Fruit fly (Drosophila melanogaster) whole organism, embryonic: ENCODE measurements around the gene tbrd-1.

Experiments
- Blimp-1 ChIP-seq: fragments of 200-800 bp; sonication (Bioruptor generic); optimal IDR thresholded peaks from 3 replicates; lab custom pipeline; 2018; ENCODE audit warnings: missing biosample characterization, missing genetic modification characterization, mild to moderate bottlenecking, moderate library complexity, missing genetic modification reagents
- CG10267 ChIP-seq: fragments of 200-800 bp; sonication (Bioruptor generic); optimal IDR thresholded peaks from 2 replicates; lab custom pipeline; 2018; ENCODE audit warnings: missing biosample characterization, mild to moderate bottlenecking, missing genetic modification characterization, moderate library complexity
- CG11093 ChIP-seq: fragments of 200-800 bp; sonication (Bioruptor generic); IDR thresholded peaks from 3 replicates; pipeline ENCODE4 v1.3.6; 2022; ENCODE audit warnings: missing biosample characterization, missing genetic modification characterization
- CG12071 ChIP-seq: fragments of 200-800 bp; sonication (Bioruptor generic); optimal IDR thresholded peaks from 3 replicates; lab custom pipeline; 2018; ENCODE audit warnings: missing biosample characterization, mild to moderate bottlenecking, missing genetic modification characterization
- CG13624 ChIP-seq: fragments of 200-800 bp; sonication (Bioruptor generic); optimal IDR thresholded peaks from 2 replicates; lab custom pipeline; 2016; ENCODE audit warnings: missing biosample characterization, missing genetic modification characterization
- CG14014 ChIP-seq: fragments of 200-800 bp; sonication (Bioruptor generic); IDR thresholded peaks from 2 replicates; pipeline ENCODE4 v1.3.6; 2022; ENCODE audit warnings: missing biosample characterization, missing genetic modification characterization
- CG15601 ChIP-seq: fragments of 200-800 bp; sonication (Bioruptor generic); optimal IDR thresholded peaks from 3 replicates; lab custom pipeline; 2019; ENCODE audit warnings: missing biosample characterization, mild to moderate bottlenecking, missing genetic modification characterization, moderate library complexity
- CG16815 ChIP-seq: fragments of 200-800 bp; sonication (Bioruptor generic); optimal IDR thresholded peaks from 3 replicates; lab custom pipeline; 2017; ENCODE audit warnings: missing biosample characterization, mild to moderate bottlenecking, missing genetic modification characterization
- CG17612 ChIP-seq: fragments of 200-800 bp; sonication (Bioruptor generic); IDR thresholded peaks from 2 replicates; pipeline ENCODE4 v1.3.6; 2022; ENCODE audit warnings: missing biosample characterization, missing genetic modification characterization
- CG1832 ChIP-seq: fragments of 200-800 bp; sonication (Bioruptor generic); optimal IDR thresholded peaks from 2 replicates; lab custom pipeline; 2017; ENCODE audit warnings: missing biosample characterization, mild to moderate bottlenecking, missing genetic modification characterization, inconsistent platforms
- CG18764 ChIP-seq: fragments of 200-800 bp; sonication (Bioruptor generic); optimal IDR thresholded peaks from 3 replicates; lab custom pipeline; 2016; ENCODE audit warnings: missing biosample characterization, missing genetic modification characterization
- CG2712 ChIP-seq: fragments of 200-800 bp; optimal IDR thresholded peaks from 3 replicates; lab custom pipeline; 2019; ENCODE audit warnings: missing biosample characterization, mild to moderate bottlenecking, missing genetic modification characterization, moderate library complexity
- CG2889 ChIP-seq: fragments of 200-800 bp; sonication (Bioruptor generic); IDR thresholded peaks from 3 replicates; pipeline ENCODE4 v1.3.6; 2022; ENCODE audit warnings: missing biosample characterization, missing genetic modification characterization
- CG3281 ChIP-seq: fragments of 200-800 bp; sonication (Bioruptor generic); optimal IDR thresholded peaks from 3 replicates; lab custom pipeline; 2017; ENCODE audit warnings: missing biosample characterization, mild to moderate bottlenecking, missing genetic modification characterization
- CG5245 ChIP-seq: fragments of 200-800 bp; sonication (Bioruptor generic); optimal IDR thresholded peaks from 3 replicates; lab custom pipeline; 2016; ENCODE audit warnings: missing biosample characterization, missing genetic modification characterization
- CG6175 ChIP-seq: fragments of 200-800 bp; sonication (Bioruptor generic); IDR thresholded peaks from 3 replicates; pipeline ENCODE4 v1.3.6; 2022; ENCODE audit warnings: missing biosample characterization, missing genetic modification characterization
- CG6654 ChIP-seq: fragments of 200-800 bp; sonication (Bioruptor generic); optimal IDR thresholded peaks from 2 replicates; lab custom pipeline; 2017; ENCODE audit warnings: missing biosample characterization, mild to moderate bottlenecking, missing genetic modification characterization
- CG7928 ChIP-seq: fragments of 200-800 bp; sonication (Bioruptor generic); optimal IDR thresholded peaks from 2 replicates; lab custom pipeline; 2017; ENCODE audit warnings: missing biosample characterization, mild to moderate bottlenecking, missing genetic modification characterization
- CG8089 ChIP-seq: fragments of 200-800 bp; sonication (Bioruptor generic); optimal IDR thresholded peaks from 3 replicates; lab custom pipeline; 2016; ENCODE audit warnings: missing biosample characterization, missing genetic modification characterization
- CG8281 ChIP-seq: fragments of 200-800 bp; sonication (Bioruptor generic); optimal IDR thresholded peaks from 2 replicates; lab custom pipeline; 2018; ENCODE audit warnings: missing biosample characterization, mild to moderate bottlenecking, missing genetic modification characterization, moderate library complexity
- CG8290 ChIP-seq, 3 experiments: fragments of 200-800 bp; sonication (Bioruptor generic); optimal IDR thresholded peaks; 2 replicates each; lab custom pipeline; 2016 to 2019; ENCODE audit warnings: missing biosample characterization in 3 of 3, missing genetic modification characterization in 3 of 3, mild to moderate bottlenecking in 2 of 3, moderate library complexity in 1 of 3
- CG8388 ChIP-seq: fragments of 200-800 bp; sonication (Bioruptor generic); optimal IDR thresholded peaks from 2 replicates; lab custom pipeline; 2019; ENCODE audit warnings: missing biosample characterization, mild to moderate bottlenecking, missing genetic modification characterization, moderate library complexity
- CG9876 ChIP-seq: fragments of 200-800 bp; sonication (Bioruptor generic); optimal IDR thresholded peaks from 2 replicates; lab custom pipeline; 2016; ENCODE audit warnings: missing biosample characterization, missing genetic modification characterization
- Dref ChIP-seq: fragments of 200-800 bp; sonication (Bioruptor generic); IDR thresholded peaks from 2 replicates; pipeline ENCODE4 v1.3.6; 2022; ENCODE audit warnings: missing biosample characterization, missing genetic modification characterization
- HLH3B ChIP-seq: fragments of 200-800 bp; sonication (Bioruptor generic); IDR thresholded peaks from 2 replicates; pipeline ENCODE4 v1.3.6; 2022; ENCODE audit warnings: missing biosample characterization, missing genetic modification characterization
- Hr78 ChIP-seq, 2 experiments: fragments of 200-800 bp in 1 of 2; fragments of >200 bp in 1 of 2; sonication (Bioruptor generic) in 1 of 2; optimal IDR thresholded peaks; 2 replicates each; lab custom pipeline; 2017 to 2019; ENCODE audit warnings: missing biosample characterization in 2 of 2, missing genetic modification characterization in 2 of 2, mild to moderate bottlenecking in 1 of 2, moderate library complexity in 1 of 2
- Kr ChIP-seq: fragments of 200-800 bp; sonication (Bioruptor generic); optimal IDR thresholded peaks from 2 replicates; lab custom pipeline; 2017; ENCODE audit warnings: missing biosample characterization, mild to moderate bottlenecking, missing genetic modification characterization
- Neu2 ChIP-seq: fragments of 200-800 bp; sonication (Bioruptor generic); optimal IDR thresholded peaks from 3 replicates; lab custom pipeline; 2016; ENCODE audit warnings: missing biosample characterization, missing genetic modification characterization, borderline replicate concordance
- Nf-YB ChIP-seq: fragments of 200-800 bp; sonication (Bioruptor generic); optimal IDR thresholded peaks from 3 replicates; lab custom pipeline; 2019; ENCODE audit warnings: missing biosample characterization, mild to moderate bottlenecking, missing genetic modification characterization, moderate library complexity
- Rx ChIP-seq: fragments of 200-800 bp; sonication (Bioruptor generic); IDR thresholded peaks from 2 replicates; pipeline ENCODE4 v1.3.6; 2022; ENCODE audit warnings: missing biosample characterization, missing genetic modification characterization
- Sry-δ ChIP-seq: fragments of 200-800 bp; sonication (Bioruptor generic); optimal IDR thresholded peaks from 2 replicates; lab custom pipeline; 2016; ENCODE audit warnings: missing biosample characterization, missing genetic modification characterization
- Xrp1 ChIP-seq: fragments of 200-800 bp; sonication (Bioruptor generic); IDR thresholded peaks from 2 replicates; pipeline ENCODE4 v1.3.6; 2022; ENCODE audit warnings: missing biosample characterization, missing genetic modification characterization
- aop ChIP-seq: fragments of 200-800 bp; sonication (Bioruptor generic); IDR thresholded peaks from 2 replicates; pipeline ENCODE4 v1.3.6; 2022; ENCODE audit warnings: missing biosample characterization, missing genetic modification characterization
- ara ChIP-seq: fragments of 200-800 bp; sonication (Bioruptor generic); IDR thresholded peaks from 2 replicates; pipeline ENCODE4 v1.3.6; 2022; ENCODE audit warnings: missing biosample characterization, missing genetic modification characterization
- bcd ChIP-seq: fragments of 200-800 bp; sonication (Bioruptor generic); optimal IDR thresholded peaks from 2 replicates; lab custom pipeline; 2017; ENCODE audit warnings: missing biosample characterization, mild to moderate bottlenecking, missing genetic modification characterization
- cg ChIP-seq: fragments of 200-800 bp; sonication (Bioruptor generic); optimal IDR thresholded peaks from 3 replicates; lab custom pipeline; 2019; ENCODE audit warnings: missing biosample characterization, mild to moderate bottlenecking, missing genetic modification characterization, moderate library complexity
- chinmo ChIP-seq: fragments of 200-800 bp; sonication (Bioruptor generic); IDR thresholded peaks from 4 replicates; pipeline ENCODE4 v1.3.6; 2022; ENCODE audit warnings: missing biosample characterization, missing genetic modification characterization; ENCODE audit not compliant: partially characterized antibody
- chm ChIP-seq: fragments of 200-800 bp; sonication (Bioruptor generic); IDR thresholded peaks from 2 replicates; pipeline ENCODE4 v1.3.6; 2022; ENCODE audit warnings: missing biosample characterization, missing genetic modification characterization
- cwo ChIP-seq: fragments of 200-800 bp; sonication (Bioruptor generic); optimal IDR thresholded peaks from 3 replicates; lab custom pipeline; 2017; ENCODE audit warnings: missing biosample characterization, missing genetic modification characterization, mild to moderate bottlenecking, moderate library complexity, missing genetic modification reagents
- jing ChIP-seq: fragments of 200-800 bp; sonication (Bioruptor generic); optimal IDR thresholded peaks from 2 replicates; lab custom pipeline; 2018; ENCODE audit warnings: missing biosample characterization, mild to moderate bottlenecking, missing genetic modification characterization
- knrl ChIP-seq: fragments of 200-800 bp; sonication (Bioruptor generic); IDR thresholded peaks from 3 replicates; pipeline ENCODE4 v1.3.6; 2022; ENCODE audit warnings: missing biosample characterization, missing genetic modification characterization; ENCODE audit not compliant: partially characterized antibody
- lmd ChIP-seq: fragments of 200-800 bp; sonication (Bioruptor generic); IDR thresholded peaks from 2 replicates; pipeline ENCODE4 v1.3.6; 2022; ENCODE audit warnings: missing biosample characterization, missing genetic modification characterization
- nau ChIP-seq: fragments of 200-800 bp; sonication (Bioruptor generic); optimal IDR thresholded peaks from 3 replicates; lab custom pipeline; 2017; ENCODE audit warnings: missing biosample characterization, mild to moderate bottlenecking, missing genetic modification characterization, missing genetic modification reagents
- pzg ChIP-seq: fragments of 200-800 bp; sonication (Bioruptor generic); optimal IDR thresholded peaks from 3 replicates; lab custom pipeline; 2018; ENCODE audit warnings: missing biosample characterization, mild to moderate bottlenecking, missing genetic modification characterization, moderate library complexity
- toy ChIP-seq: fragments of 200-800 bp; sonication (Bioruptor generic); IDR thresholded peaks from 2 replicates; pipeline ENCODE4 v1.3.6; 2022; ENCODE audit warnings: missing biosample characterization, missing genetic modification characterization
- trh ChIP-seq: fragments of 200-800 bp; sonication (Bioruptor generic); optimal IDR thresholded peaks from 2 replicates; lab custom pipeline; 2016; ENCODE audit warnings: missing biosample characterization, missing genetic modification characterization
- twi ChIP-seq: fragments of 200-800 bp; optimal IDR thresholded peaks from 2 replicates; lab custom pipeline; 2019; ENCODE audit warnings: missing biosample characterization, mild to moderate bottlenecking, missing genetic modification characterization, moderate library complexity
- vvl ChIP-seq: fragments of 200-800 bp; sonication (Bioruptor generic); IDR thresholded peaks from 2 replicates; pipeline ENCODE4 v1.3.6; 2022; ENCODE audit warnings: missing biosample characterization, missing genetic modification characterization

Gene tbrd-1

dm6 chr3R:23920874-23921539 lies 27.6 kb upstream of the tbrd-1 start (continued):
- TF ChIP-seq toy (GFP tag; lab: Robert Waterston, UW): peak; percentile 56; the same call in 1 of the 2 replicates
- no peak for TF ChIP-seq Kr (GFP tag; lab: Kevin White, UChicago)
- no peak for TF ChIP-seq CG10267 (tag; lab: Kevin White, UChicago)
- no peak for TF ChIP-seq jing (GFP tag; lab: Kevin White, UChicago)
- no peak for TF ChIP-seq CG1832
- TF ChIP-seq CG16815 (GFP tag; lab: Kevin White, UChicago): no peak
- TF ChIP-seq CG13624 (GFP tag; lab: Kevin White, UChicago): peak; percentile 88
- TF ChIP-seq CG8089 (GFP tag; lab: Kevin White, UChicago): no peak
- TF ChIP-seq Sry-δ: no peak
- no peak for TF ChIP-seq twi (tag; lab: Kevin White, UChicago)
- peak; percentile 43 for TF ChIP-seq nau
- no peak for TF ChIP-seq Hr78 (GFP tag; optimal IDR thresholded peaks at IDR 0.05; lab: Kevin White, UChicago)
- TF ChIP-seq cwo (GFP tag; lab: Kevin White, UChicago): peak; percentile 53
- TF ChIP-seq CG8290 (GFP tag; optimal IDR thresholded peaks at IDR 0.05; lab: Kevin White, UChicago): no peak
- peak in 1 of 2 experiments; percentile 95 for TF ChIP-seq CG8290 (tag; optimal IDR thresholded peaks at IDR 0.05; lab: Kevin White, UChicago)
- no peak for TF ChIP-seq CG6654
- peak; percentile 24 for TF ChIP-seq CG9876
- peak; percentile 79 for TF ChIP-seq CG14014
- no peak for TF ChIP-seq CG2712
- peak; percentile 52 for TF ChIP-seq CG12071 (GFP tag; lab: Kevin White, UChicago)
- TF ChIP-seq knrl (GFP tag; lab: Robert Waterston, UW): no peak
- TF ChIP-seq pzg: peak; percentile 2
- no peak for TF ChIP-seq CG7928
- peak; percentile 73 for TF ChIP-seq vvl (GFP tag; lab: Robert Waterston, UW)
- TF ChIP-seq CG17612 (GFP tag; lab: Robert Waterston, UW): 0 out of 2 replicates have a peak, but pooled peaks have one; percentile 20
- TF ChIP-seq bcd: peak; percentile 36
- TF ChIP-seq cg (GFP tag; lab: Kevin White, UChicago): no peak
- peak; percentile 88; the same call in 3 of the 4 replicates for TF ChIP-seq chinmo (GFP tag; lab: Robert Waterston, UW)
- peak; percentile 73; the same call in 1 of the 2 replicates for TF ChIP-seq chm
- TF ChIP-seq Nf-YB (GFP tag; lab: Kevin White, UChicago): peak; percentile 16
- no peak for TF ChIP-seq CG15601 (tag; lab: Kevin White, UChicago)
- no peak for TF ChIP-seq trh
- TF ChIP-seq CG2889 (GFP tag; lab: Robert Waterston, UW): no peak
- TF ChIP-seq CG8388 (GFP tag; lab: Kevin White, UChicago): no peak
- no peak for TF ChIP-seq CG8281
- TF ChIP-seq CG5245 (GFP tag; lab: Kevin White, UChicago): no peak
- TF ChIP-seq Neu2 (GFP tag; lab: Kevin White, UChicago): no peak
- peak; percentile 72 for TF ChIP-seq ara (GFP tag; lab: Robert Waterston, UW)
- TF ChIP-seq Rx (GFP tag; lab: Robert Waterston, UW): peak; percentile 33
- peak; percentile 56; the same call in 1 of the 2 replicates for TF ChIP-seq lmd (GFP tag; lab: Robert Waterston, UW)
- 0 out of 3 replicates have a peak, but pooled peaks have one; percentile 16 for TF ChIP-seq CG11093 (GFP tag; lab: Robert Waterston, UW)
- no peak for TF ChIP-seq CG6175
- TF ChIP-seq aop (GFP tag; lab: Robert Waterston, UW): no peak
- TF ChIP-seq CG3281 (GFP tag; lab: Kevin White, UChicago): peak; percentile 54
- peak; percentile 42; the same call in 1 of the 2 replicates for TF ChIP-seq HLH3B (GFP tag; lab: Robert Waterston, UW)
- no peak for TF ChIP-seq CG18764 (GFP tag; lab: Kevin White, UChicago)
- TF ChIP-seq Blimp-1 (GFP tag; lab: Kevin White, UChicago): no peak
- no peak for TF ChIP-seq Dref (GFP tag; lab: Robert Waterston, UW)
- TF ChIP-seq Xrp1: peak; percentile 27; the same call in 1 of the 2 replicates
